Fruit fly (Drosophila melanogaster) whole organism, embryonic: Measurements from ENCODE around the gene CG14803.

ENCODE experiments used
- B-H2 ChIP-seq: fragments of 200-800 bp; sonication (Bioruptor generic); optimal IDR thresholded peaks from 2 replicates; lab custom pipeline; 2018; ENCODE audit warnings: missing biosample characterization, mild to moderate bottlenecking, missing genetic modification characterization
- CG1529 ChIP-seq: fragments of 200-800 bp; sonication (Bioruptor generic); optimal IDR thresholded peaks from 3 replicates; lab custom pipeline; 2018; ENCODE audit warnings: missing biosample characterization, missing genetic modification characterization
- CG2116 ChIP-seq: fragments of 200-800 bp; sonication (Bioruptor generic); optimal IDR thresholded peaks from 3 replicates; lab custom pipeline; 2018; ENCODE audit warnings: missing biosample characterization, mild to moderate bottlenecking, missing genetic modification characterization
- CG32532 ChIP-seq: fragments of 200-800 bp; sonication (Bioruptor generic); IDR thresholded peaks from 2 replicates; pipeline ENCODE4 v1.3.6; 2022; ENCODE audit warnings: missing biosample characterization, missing genetic modification characterization
- CG3995 ChIP-seq: fragments of 200-800 bp; sonication (Bioruptor generic); optimal IDR thresholded peaks from 3 replicates; lab custom pipeline; 2016; ENCODE audit warnings: missing biosample characterization, missing genetic modification characterization
- CG4328 ChIP-seq: fragments of 200-800 bp; sonication (Bioruptor generic); optimal IDR thresholded peaks from 3 replicates; lab custom pipeline; 2017; ENCODE audit warnings: missing biosample characterization, missing genetic modification reagents, missing genetic modification characterization
- CG5180 ChIP-seq: fragments of 200-800 bp; sonication (Bioruptor generic); optimal IDR thresholded peaks from 3 replicates; lab custom pipeline; 2017; ENCODE audit warnings: missing biosample characterization, missing genetic modification characterization, mild to moderate bottlenecking, moderate library complexity, missing genetic modification reagents
- CG8924 ChIP-seq: fragments of 200-800 bp; optimal IDR thresholded peaks from 3 replicates; lab custom pipeline; 2019; ENCODE audit warnings: missing biosample characterization, mild to moderate bottlenecking, missing genetic modification characterization, moderate library complexity
- CG9727 ChIP-seq: fragments of 200-800 bp; sonication (Bioruptor generic); optimal IDR thresholded peaks from 3 replicates; lab custom pipeline; 2017; ENCODE audit warnings: missing biosample characterization, mild to moderate bottlenecking, missing genetic modification characterization
- CkIIα-i1 ChIP-seq: fragments of 200-800 bp; sonication (Bioruptor generic); IDR thresholded peaks from 2 replicates; pipeline ENCODE4 v1.3.6; 2022; ENCODE audit warnings: missing biosample characterization, missing genetic modification characterization
- Dip3 ChIP-seq: fragments of 200-800 bp; sonication (Bioruptor generic); optimal IDR thresholded peaks from 3 replicates; lab custom pipeline; 2016; ENCODE audit warnings: missing biosample characterization, missing genetic modification characterization
- Dll ChIP-seq: fragments of 200-800 bp; sonication (Bioruptor generic); IDR thresholded peaks from 4 replicates; pipeline ENCODE4 v1.3.6; 2022; ENCODE audit warnings: missing biosample characterization, missing genetic modification characterization; ENCODE audit not compliant: partially characterized antibody
- Doc3 ChIP-seq: fragments of 200-800 bp; sonication (Bioruptor generic); IDR thresholded peaks from 3 replicates; pipeline ENCODE4 v1.3.6; 2022; ENCODE audit warnings: missing biosample characterization, missing genetic modification characterization; ENCODE audit not compliant: partially characterized antibody
- Drgx ChIP-seq: fragments of 200-800 bp; sonication (Bioruptor generic); IDR thresholded peaks from 2 replicates; pipeline ENCODE4 v1.3.6; 2022; ENCODE audit warnings: missing biosample characterization, missing genetic modification characterization
- Fer1 ChIP-seq: fragments of 200-800 bp; sonication (Bioruptor generic); optimal IDR thresholded peaks from 2 replicates; lab custom pipeline; 2017; ENCODE audit warnings: missing biosample characterization, mild to moderate bottlenecking, missing genetic modification characterization
- HmgZ ChIP-seq: fragments of 200-800 bp; sonication (Bioruptor generic); optimal IDR thresholded peaks from 2 replicates; lab custom pipeline; 2018; ENCODE audit warnings: missing biosample characterization, mild to moderate bottlenecking, missing genetic modification characterization
- Med ChIP-seq: fragments of 200-800 bp; sonication (Bioruptor generic); peaks from one replicate; lab custom pipeline; 2016; ENCODE audit warnings: missing biosample characterization, missing genetic modification characterization, mild to moderate bottlenecking, inconsistent platforms, moderate library complexity
- Opbp ChIP-seq: fragments of 200-800 bp; sonication (Bioruptor generic); IDR thresholded peaks from 3 replicates; pipeline ENCODE4 v1.3.6; 2022; ENCODE audit warnings: missing biosample characterization, missing genetic modification characterization; ENCODE audit not compliant: partially characterized antibody
- Pdp1 ChIP-seq, 2 experiments: fragments of 200-800 bp; sonication (Bioruptor generic); optimal IDR thresholded peaks; 3 replicates each; lab custom pipeline; 2016; ENCODE audit warnings: missing biosample characterization in 2 of 2, missing genetic modification characterization in 2 of 2, mild to moderate bottlenecking in 1 of 2, moderate library complexity in 1 of 2
- Sox100B ChIP-seq: fragments of 200-800 bp; sonication (Bioruptor generic); optimal IDR thresholded peaks from 3 replicates; lab custom pipeline; 2018; ENCODE audit warnings: missing biosample characterization, mild to moderate bottlenecking, missing genetic modification characterization
- Sry-δ ChIP-seq: fragments of 200-800 bp; sonication (Bioruptor generic); optimal IDR thresholded peaks from 2 replicates; lab custom pipeline; 2016; ENCODE audit warnings: missing biosample characterization, missing genetic modification characterization
- amos ChIP-seq: fragments of 200-800 bp; sonication (Bioruptor generic); IDR thresholded peaks from 2 replicates; pipeline ENCODE4 v1.3.6; 2022; ENCODE audit warnings: missing biosample characterization, missing genetic modification characterization; ENCODE audit not compliant: partially characterized antibody
- bsh ChIP-seq, 2 experiments: fragments of 200-800 bp; sonication (Bioruptor generic); optimal IDR thresholded peaks; 2 replicates each; lab custom pipeline; 2017 to 2018; ENCODE audit warnings: mild to moderate bottlenecking in 2 of 2, missing biosample characterization in 2 of 2, missing genetic modification characterization in 2 of 2, moderate library complexity in 1 of 2
- cg ChIP-seq: fragments of 200-800 bp; sonication (Bioruptor generic); optimal IDR thresholded peaks from 3 replicates; lab custom pipeline; 2019; ENCODE audit warnings: missing biosample characterization, mild to moderate bottlenecking, missing genetic modification characterization, moderate library complexity
- chn ChIP-seq: fragments of 200-800 bp; sonication (Bioruptor generic); optimal IDR thresholded peaks from 2 replicates; lab custom pipeline; 2016; ENCODE audit warnings: missing biosample characterization, missing genetic modification characterization
- crol ChIP-seq: fragments of 200-800 bp; sonication (Bioruptor generic); IDR thresholded peaks from 2 replicates; pipeline ENCODE4 v1.3.6; 2022; ENCODE audit warnings: missing biosample characterization, missing genetic modification characterization
- grau ChIP-seq: fragments of 200-800 bp; optimal IDR thresholded peaks from 3 replicates; lab custom pipeline; 2019; ENCODE audit warnings: missing biosample characterization, mild to moderate bottlenecking, missing genetic modification characterization, moderate library complexity
- row ChIP-seq: fragments of 200-800 bp; sonication (Bioruptor generic); IDR thresholded peaks from 3 replicates; pipeline ENCODE4 v1.3.6; 2022; ENCODE audit warnings: missing biosample characterization, missing genetic modification characterization
- tio ChIP-seq: fragments of 200-800 bp; sonication (Bioruptor generic); optimal IDR thresholded peaks from 2 replicates; lab custom pipeline; 2017; ENCODE audit warnings: missing biosample characterization, missing genetic modification characterization, inconsistent platforms

Gene CG14803

DNA sequence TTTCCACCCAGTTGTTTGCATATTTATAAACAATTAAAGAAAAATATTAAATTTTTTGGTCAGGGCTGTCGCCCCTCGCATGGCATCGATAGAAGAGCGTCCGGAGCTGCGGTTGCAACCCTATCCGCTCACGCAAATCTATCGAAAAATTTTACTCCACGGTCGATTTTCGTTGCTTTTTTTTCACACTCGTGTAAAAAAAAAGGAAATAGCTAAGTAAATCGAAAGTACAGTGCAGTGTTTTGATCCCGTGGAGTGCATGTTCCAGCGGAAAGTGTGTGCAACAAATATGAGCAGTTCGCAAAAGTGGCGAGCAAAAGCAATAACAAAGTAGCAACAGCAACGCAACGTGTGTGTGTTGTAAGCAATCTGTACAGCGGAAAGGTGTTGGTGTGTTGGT is 40.1 kb downstream of the CG14803 start, which contains the start of the genes Edem1 and Rbcn-3B (continued):
- no peak for TF ChIP-seq Dip3 (GFP tag; lab: Kevin White, UChicago)
- peak; percentile 56; the same call in 1 of the 2 replicates for TF ChIP-seq crol (GFP tag; lab: Robert Waterston, UW)
- peak; percentile 14; the same call in 1 of the 2 replicates for TF ChIP-seq Drgx (GFP tag; lab: Robert Waterston, UW)
- TF ChIP-seq CkIIα-i1 = no peak
- TF ChIP-seq Sox100B = no peak
- TF ChIP-seq CG5180 (GFP tag; lab: Kevin White, UChicago) = peak; percentile 77
- peak; percentile 36; the same call in 1 of the 3 replicates for TF ChIP-seq Opbp (GFP tag; lab: Robert Waterston, UW)
- TF ChIP-seq Dll (GFP tag; lab: Robert Waterston, UW) = peak; percentile 45; the same call in 2 of the 4 replicates
- no peak for TF ChIP-seq CG9727 (GFP tag; lab: Kevin White, UChicago)
- TF ChIP-seq Fer1 (GFP tag; lab: Kevin White, UChicago) = peak; percentile 34
- peak; percentile 77 for TF ChIP-seq CG3995 (GFP tag; lab: Kevin White, UChicago)
- no peak for TF ChIP-seq chn
- TF ChIP-seq bsh (GFP tag; optimal IDR thresholded peaks at IDR 0.05; lab: Kevin White, UChicago) = peak in 1 of 2 experiments; percentile 62
- peak; percentile 82 for TF ChIP-seq cg
- no peak for TF ChIP-seq CG4328 (GFP tag; lab: Kevin White, UChicago)
- TF ChIP-seq Sry-δ (GFP tag; lab: Kevin White, UChicago) = peak; percentile 19
- TF ChIP-seq CG8924 (tag; lab: Kevin White, UChicago) = peak; percentile 9
- TF ChIP-seq Doc3 (GFP tag; lab: Robert Waterston, UW) = peak; percentile 45; the same call in 1 of the 3 replicates
- TF ChIP-seq HmgZ = peak; percentile 12
- peak; percentile 61 for TF ChIP-seq CG2116
- TF ChIP-seq amos (GFP tag; lab: Robert Waterston, UW) = peak; percentile 68

DNA sequence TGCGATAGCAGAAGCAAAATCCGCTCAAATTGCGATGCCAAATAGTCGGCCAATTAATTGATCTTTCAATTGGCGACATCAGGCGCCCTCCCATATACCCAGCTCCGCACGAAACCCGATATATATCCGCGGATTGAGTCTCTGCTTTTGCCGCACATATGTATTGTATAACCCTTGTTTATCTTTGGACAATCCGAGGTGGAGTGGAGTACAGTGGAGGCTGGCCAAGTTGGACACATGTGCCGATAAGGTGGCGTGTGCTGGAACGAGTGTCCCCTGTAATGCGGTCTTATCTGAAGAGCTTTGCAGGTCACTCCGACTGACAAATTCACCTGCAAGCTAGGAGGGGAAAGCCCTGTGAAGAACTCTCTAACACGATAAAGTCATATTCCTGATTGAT is 40.9 kb downstream of the CG14803 start:
- TF ChIP-seq B-H2 (GFP tag; lab: Kevin White, UChicago) (no peak), Med (GFP tag; lab: Kevin White, UChicago) (peak; percentile 10), CG1529 (no peak), Pdp1 (GFP tag; optimal IDR thresholded peaks at IDR 0.05; lab: Kevin White, UChicago) (peak in 1 of 2 experiments; percentile 86), row (GFP tag; lab: Robert Waterston, UW) (peak; percentile 19; the same call in 2 of the 3 replicates), tio (GFP tag; lab: Kevin White, UChicago) (no peak), CG32532 (GFP tag; lab: Robert Waterston, UW) (0 out of 2 replicates have a peak, but pooled peaks have one; percentile 16), grau (tag; lab: Kevin White, UChicago) (peak; percentile 81)
